Worm (Caenorhabditis elegans) whole organism, L2 larva: Measurements from ENCODE around the gene chil-10.
A peak's percentile ranks its signal among the peaks of the same experiment; 100 is the strongest.

Source experiments
- ama-1 ChIP-seq: fragments of 150-350 bp; optimal IDR thresholded peaks from 2 replicates; lab custom pipeline; 2018; ENCODE audit warnings: inconsistent platforms
- blmp-1 ChIP-seq: sonication (generic microtip); optimal IDR thresholded peaks from 2 replicates; lab custom pipeline; 2017; ENCODE audit warnings: missing genetic modification characterization, mild to moderate bottlenecking, missing compliant biosample characterization, antibody characterized with exemption, moderate library complexity; ENCODE audit not compliant: insufficient read depth
- ceh-16 ChIP-seq: fragments of 150-350 bp; optimal IDR thresholded peaks from 2 replicates; lab custom pipeline; 2014; ENCODE audit warnings: missing biosample characterization, missing genetic modification characterization
- mdl-1 ChIP-seq, 2 experiments: fragments of 150-350 bp in 1 of 2; sonication (generic microtip) in 1 of 2; optimal IDR thresholded peaks; 2 replicates each; lab custom pipeline; 2017; ENCODE audit warnings: missing biosample characterization in 2 of 2, missing genetic modification characterization in 2 of 2
- nhr-10 ChIP-seq: sonication (generic microtip); optimal IDR thresholded peaks from 2 replicates; lab custom pipeline; 2017; ENCODE audit warnings: missing biosample characterization, missing genetic modification characterization
- nhr-129 ChIP-seq: fragments of 150-350 bp; optimal IDR thresholded peaks from 2 replicates; lab custom pipeline; 2014; ENCODE audit warnings: missing biosample characterization, missing genetic modification characterization
- nhr-6 ChIP-seq: fragments of 150-350 bp; optimal IDR thresholded peaks from 2 replicates; lab custom pipeline; 2014; ENCODE audit warnings: missing biosample characterization, missing genetic modification characterization
- snpc-4 ChIP-seq: fragments of 150-350 bp; optimal IDR thresholded peaks from 2 replicates; lab custom pipeline; 2014; ENCODE audit warnings: missing biosample characterization, missing genetic modification characterization
- ztf-4 ChIP-seq: fragments of 150-350 bp; optimal IDR thresholded peaks from 2 replicates; lab custom pipeline; 2014; ENCODE audit warnings: missing biosample characterization, missing genetic modification characterization

DNA sequence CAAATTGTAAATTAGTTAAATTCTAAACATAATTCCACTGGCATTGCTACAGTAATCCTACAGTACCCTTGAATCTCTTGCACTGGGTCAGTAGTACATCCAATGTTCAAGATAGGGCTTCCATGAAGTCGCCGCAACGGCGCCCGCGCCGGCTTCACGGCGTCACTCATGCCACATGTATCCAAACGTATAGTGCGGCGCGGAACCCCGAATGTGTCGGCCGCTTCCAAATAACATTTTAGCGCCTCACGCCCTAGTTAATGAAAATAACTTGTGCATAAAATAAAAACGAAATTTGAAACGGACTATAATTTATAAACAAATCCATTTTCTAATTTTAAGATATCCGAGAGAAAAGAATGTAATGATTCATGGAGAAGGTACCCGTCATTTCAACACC is 21.7 kb upstream of the chil-10 start:
- TF ChIP-seq nhr-129 (tag; lab: Kevin White, UChicago), result no peak
- no peak for TF ChIP-seq nhr-6 (tag; lab: Kevin White, UChicago)
- TF ChIP-seq mdl-1 (tag; optimal IDR thresholded peaks at IDR 0.05; lab: Kevin White, UChicago), result no peak
- no peak for TF ChIP-seq ztf-4
- no peak for TF ChIP-seq blmp-1
- TF ChIP-seq ceh-16 (tag; lab: Kevin White, UChicago), result no peak
- no peak for TF ChIP-seq nhr-10 (tag; lab: Kevin White, UChicago)
- no peak for TF ChIP-seq ama-1 (lab: Kevin White, UChicago)
- peak; percentile 73 for TF ChIP-seq snpc-4 (tag; lab: Kevin White, UChicago)
